Worm (Caenorhabditis elegans) whole organism, late embryonic: ENCODE data around the gene cdk-12.

Source experiments
- C08G9.2 ChIP-seq: sonication (generic microtip); optimal IDR thresholded peaks from 2 replicates; lab custom pipeline; 2016; ENCODE audit warnings: mild to moderate bottlenecking, missing genetic modification characterization, moderate library complexity, missing compliant biosample characterization
- C38D4.7 ChIP-seq: fragments of 200-800 bp; sonication (Bioruptor generic); optimal IDR thresholded peaks from 2 replicates; lab custom pipeline; 2018; ENCODE audit warnings: mild to moderate bottlenecking, missing genetic modification characterization, moderate library complexity, missing compliant biosample characterization
- F13H6.1 ChIP-seq: sonication (generic microtip); optimal IDR thresholded peaks from 2 replicates; lab custom pipeline; 2016; ENCODE audit warnings: missing genetic modification characterization, missing compliant biosample characterization
- K02D7.2 ChIP-seq: sonication (generic microtip); optimal IDR thresholded peaks from 2 replicates; lab custom pipeline; 2017; ENCODE audit warnings: mild to moderate bottlenecking, missing genetic modification characterization, missing compliant biosample characterization
- K09A11.1 ChIP-seq: sonication (generic microtip); optimal IDR thresholded peaks from 2 replicates; lab custom pipeline; 2017; ENCODE audit warnings: antibody characterized with exemption, mild to moderate bottlenecking, missing genetic modification characterization, missing compliant biosample characterization; ENCODE audit not compliant: insufficient read depth
- Y22D7AL.16 ChIP-seq: sonication (generic microtip); optimal IDR thresholded peaks from 2 replicates; lab custom pipeline; 2016; ENCODE audit warnings: missing genetic modification characterization, missing compliant biosample characterization
- ama-1 ChIP-seq: fragments of 150-350 bp; optimal IDR thresholded peaks from 2 replicates; lab custom pipeline; 2014
- ceh-14 ChIP-seq: sonication (generic microtip); optimal IDR thresholded peaks from 2 replicates; lab custom pipeline; 2016; ENCODE audit warnings: missing genotype, missing genetic modification characterization, missing compliant biosample characterization
- ceh-2 ChIP-seq: sonication (generic microtip); optimal IDR thresholded peaks from 2 replicates; lab custom pipeline; 2016; ENCODE audit warnings: missing genotype, missing genetic modification characterization, missing compliant biosample characterization
- ceh-30 ChIP-seq: fragments of 150-350 bp; optimal IDR thresholded peaks from 2 replicates; lab custom pipeline; 2014; ENCODE audit warnings: missing biosample characterization, missing genetic modification characterization
- ceh-31 ChIP-seq: sonication (generic microtip); optimal IDR thresholded peaks from 2 replicates; lab custom pipeline; 2016; ENCODE audit warnings: missing genetic modification characterization, missing compliant biosample characterization
- ceh-34 ChIP-seq: sonication (generic microtip); optimal IDR thresholded peaks from 2 replicates; lab custom pipeline; 2016; ENCODE audit warnings: mild to moderate bottlenecking, missing genetic modification characterization, missing compliant biosample characterization
- ceh-45 ChIP-seq: fragments of 200-800 bp; sonication (Bioruptor generic); IDR thresholded peaks from 2 replicates; pipeline ENCODE4 v1.3.6; 2022; ENCODE audit warnings: missing genetic modification reagents, missing genetic modification characterization, missing compliant biosample characterization
- ceh-48 ChIP-seq: sonication (generic microtip); optimal IDR thresholded peaks from 2 replicates; lab custom pipeline; 2016; ENCODE audit warnings: missing genetic modification characterization, inconsistent platforms, missing compliant biosample characterization
- dve-1 ChIP-seq: sonication (generic microtip); optimal IDR thresholded peaks from 2 replicates; lab custom pipeline; 2017; ENCODE audit warnings: antibody characterized with exemption, mild to moderate bottlenecking, missing genetic modification characterization, missing compliant biosample characterization
- elt-2 ChIP-seq: sonication (generic microtip); optimal IDR thresholded peaks from 2 replicates; lab custom pipeline; 2016; ENCODE audit warnings: missing genetic modification reagents, missing genetic modification characterization, missing compliant biosample characterization
- elt-4 ChIP-seq: sonication (generic microtip); optimal IDR thresholded peaks from 2 replicates; lab custom pipeline; 2016; ENCODE audit warnings: missing genetic modification characterization, missing compliant biosample characterization
- ets-4 ChIP-seq: sonication (generic microtip); optimal IDR thresholded peaks from 2 replicates; lab custom pipeline; 2016; ENCODE audit warnings: missing genetic modification characterization, missing compliant biosample characterization
- eyg-1 ChIP-seq: sonication (generic microtip); optimal IDR thresholded peaks from 2 replicates; lab custom pipeline; 2016; ENCODE audit warnings: missing genotype, missing genetic modification characterization, missing compliant biosample characterization
- fax-1 ChIP-seq: sonication (generic microtip); optimal IDR thresholded peaks from 2 replicates; lab custom pipeline; 2016; ENCODE audit warnings: missing genotype, missing genetic modification characterization, missing compliant biosample characterization
- hlh-30 ChIP-seq: sonication (generic microtip); optimal IDR thresholded peaks from 2 replicates; lab custom pipeline; 2017; ENCODE audit warnings: antibody characterized with exemption, missing genetic modification characterization, missing compliant biosample characterization; ENCODE audit not compliant: insufficient read depth
- hlh-8 ChIP-seq: sonication (generic microtip); optimal IDR thresholded peaks from 2 replicates; lab custom pipeline; 2016; ENCODE audit warnings: missing genotype, missing genetic modification characterization, missing compliant biosample characterization
- lim-6 ChIP-seq: sonication (generic microtip); optimal IDR thresholded peaks from 2 replicates; lab custom pipeline; 2016; ENCODE audit warnings: missing genetic modification characterization, missing compliant biosample characterization
- lin-11 ChIP-seq: fragments of 200-800 bp; sonication (Bioruptor generic); optimal IDR thresholded peaks from 2 replicates; lab custom pipeline; 2018; ENCODE audit warnings: mild to moderate bottlenecking, missing genetic modification characterization, missing compliant biosample characterization
- mec-3 ChIP-seq: sonication (generic microtip); optimal IDR thresholded peaks from 2 replicates; lab custom pipeline; 2016; ENCODE audit warnings: borderline replicate concordance, missing genetic modification characterization, missing compliant biosample characterization
- nhr-11 ChIP-seq: fragments of 150-350 bp; optimal IDR thresholded peaks from 2 replicates; lab custom pipeline; 2014; ENCODE audit warnings: missing biosample characterization, missing genetic modification characterization
- nhr-232 ChIP-seq: sonication (generic microtip); optimal IDR thresholded peaks from 2 replicates; lab custom pipeline; 2016; ENCODE audit warnings: missing genetic modification characterization, missing compliant biosample characterization
- npax-4 ChIP-seq: sonication (generic microtip); optimal IDR thresholded peaks from 2 replicates; lab custom pipeline; 2016; ENCODE audit warnings: missing genetic modification characterization, missing compliant biosample characterization
- odd-2 ChIP-seq: sonication (generic microtip); optimal IDR thresholded peaks from 2 replicates; lab custom pipeline; 2017; ENCODE audit warnings: antibody characterized with exemption, mild to moderate bottlenecking, missing genetic modification characterization, missing compliant biosample characterization
- pag-3 ChIP-seq: sonication (generic microtip); optimal IDR thresholded peaks from 2 replicates; lab custom pipeline; 2016; ENCODE audit warnings: missing compliant biosample characterization, missing genetic modification characterization, borderline replicate concordance
- pax-1 ChIP-seq: fragments of 150-350 bp; optimal IDR thresholded peaks from 2 replicates; lab custom pipeline; 2014; ENCODE audit warnings: missing biosample characterization, missing genetic modification characterization
- pha-2 ChIP-seq: sonication (generic microtip); optimal IDR thresholded peaks from 2 replicates; lab custom pipeline; 2017; ENCODE audit warnings: mild to moderate bottlenecking, missing genetic modification characterization, missing compliant biosample characterization
- pqm-1 ChIP-seq: sonication (generic microtip); optimal IDR thresholded peaks from 2 replicates; lab custom pipeline; 2016; ENCODE audit warnings: missing genetic modification characterization, missing compliant biosample characterization
- ref-2 ChIP-seq: sonication (generic microtip); optimal IDR thresholded peaks from 2 replicates; lab custom pipeline; 2016; ENCODE audit warnings: missing genetic modification characterization, missing compliant biosample characterization
- rnt-1 ChIP-seq: sonication (generic microtip); optimal IDR thresholded peaks from 2 replicates; lab custom pipeline; 2016; ENCODE audit warnings: missing genetic modification characterization, missing compliant biosample characterization
- sox-2 ChIP-seq: fragments of 200-800 bp; sonication (Bioruptor generic); IDR thresholded peaks from 2 replicates; pipeline ENCODE4 v1.3.6; 2022; ENCODE audit warnings: missing genetic modification reagents, missing genetic modification characterization, missing compliant biosample characterization
- syd-9 ChIP-seq: sonication (generic microtip); optimal IDR thresholded peaks from 2 replicates; lab custom pipeline; 2016; ENCODE audit warnings: mild to moderate bottlenecking, missing genetic modification characterization, moderate library complexity, missing compliant biosample characterization
- tbx-2 ChIP-seq: sonication (generic microtip); optimal IDR thresholded peaks from 2 replicates; lab custom pipeline; 2016; ENCODE audit warnings: missing genetic modification characterization, missing compliant biosample characterization
- unc-3 ChIP-seq, 2 experiments: fragments of 200-800 bp in 1 of 2; sonication (Bioruptor generic) in 1 of 2; sonication (generic microtip) in 1 of 2; conservative IDR thresholded peaks in 1 of 2; optimal IDR thresholded peaks in 1 of 2; 2 replicates each; pipeline versions ENCODE4 v1.3.6 to Lab custom; 2016 to 2022; ENCODE audit warnings: missing compliant biosample characterization in 2 of 2, missing genetic modification characterization in 2 of 2, missing genetic modification reagents in 1 of 2
- unc-42 ChIP-seq: sonication (generic microtip); optimal IDR thresholded peaks from 2 replicates; lab custom pipeline; 2016; ENCODE audit warnings: missing genotype, missing genetic modification characterization, missing compliant biosample characterization
- unc-86 ChIP-seq: sonication (generic microtip); optimal IDR thresholded peaks from 2 replicates; lab custom pipeline; 2016; ENCODE audit warnings: missing genetic modification characterization, missing compliant biosample characterization
- zip-5 ChIP-seq: sonication (generic microtip); optimal IDR thresholded peaks from 2 replicates; lab custom pipeline; 2016; ENCODE audit warnings: missing genetic modification characterization, missing compliant biosample characterization
- ztf-16 ChIP-seq: sonication (generic microtip); optimal IDR thresholded peaks from 2 replicates; lab custom pipeline; 2017; ENCODE audit warnings: missing genetic modification characterization, missing compliant biosample characterization

cdk-12 gene

DNA sequence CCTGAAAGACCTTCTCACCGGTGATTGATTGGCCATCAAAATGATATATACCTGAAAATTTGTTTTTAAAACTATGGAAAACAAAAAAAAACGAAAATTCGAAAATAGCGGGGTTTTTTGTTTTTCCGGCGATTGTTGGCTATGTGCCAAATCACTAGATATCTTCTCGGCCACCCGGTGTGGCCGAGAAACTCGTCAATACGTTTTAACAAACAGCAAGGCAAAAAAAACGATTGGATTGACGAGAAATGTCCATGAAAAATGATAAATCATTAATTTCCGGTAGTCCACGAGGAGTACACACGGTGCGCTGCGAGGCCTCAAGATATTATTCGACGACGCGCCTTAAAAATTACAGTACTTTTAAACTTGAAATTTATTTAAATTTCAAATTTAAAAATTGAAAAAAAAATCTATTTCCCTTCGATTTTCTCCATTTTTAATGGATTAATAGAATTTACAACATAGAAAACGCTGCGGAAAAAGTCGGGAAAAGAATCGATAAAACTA lies 31.7 kb upstream of the cdk-12 start, which contains the start of gene R10E4.11:
Gene R10E4.11, minus strand, starts transcription at position 51 of the 510 bp plus-strand sequence.
- no peak for TF ChIP-seq pag-3
- TF ChIP-seq ceh-48 (tag; lab: Kevin White, UChicago) = peak; percentile 75
- no peak for TF ChIP-seq ama-1 (lab: Kevin White, UChicago)
- TF ChIP-seq, all 69 proteins: peak for 1

DNA sequence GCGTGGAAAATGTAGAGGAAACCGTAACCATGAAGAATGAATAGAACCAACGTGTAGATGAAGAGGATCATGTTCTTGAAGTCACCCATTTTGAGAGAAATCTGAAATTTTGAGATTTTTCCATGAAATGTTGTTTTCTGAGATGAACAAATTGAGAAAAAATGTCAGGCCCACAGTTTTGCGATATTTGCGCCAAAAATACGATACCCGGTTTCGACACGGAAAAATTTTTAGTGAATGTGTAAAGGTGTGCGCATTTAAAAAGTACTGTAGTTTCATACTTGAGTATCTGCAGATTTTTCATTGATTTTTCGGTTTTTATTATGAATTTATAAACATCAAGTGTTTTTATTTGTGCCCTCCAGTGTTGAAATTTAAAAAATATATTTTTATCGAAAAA lies 30.5 kb upstream of the cdk-12 start, which contains the start of gene R10E4.9:
Gene R10E4.9, minus strand, starts transcription at position 101 of the 400 bp plus-strand sequence.
- TF ChIP-seq lim-6 (tag; lab: Kevin White, UChicago) = no peak
- TF ChIP-seq hlh-8 = no peak
- no peak for TF ChIP-seq K02D7.2
- no peak for TF ChIP-seq unc-42 (tag; lab: Kevin White, UChicago)
- no peak for TF ChIP-seq zip-5 (tag; lab: Kevin White, UChicago)
- TF ChIP-seq fax-1 (tag; lab: Kevin White, UChicago) = no peak
- TF ChIP-seq dve-1 (tag; lab: Kevin White, UChicago) = no peak
- TF ChIP-seq eyg-1 (tag; lab: Kevin White, UChicago) = no peak
- TF ChIP-seq pax-1 (tag; lab: Kevin White, UChicago) = no peak
- no peak for TF ChIP-seq ceh-30
- no peak for TF ChIP-seq C38D4.7 (GFP tag; lab: Kevin White, UChicago)
- no peak for TF ChIP-seq tbx-2 (tag; lab: Kevin White, UChicago)
- TF ChIP-seq rnt-1 (tag; lab: Kevin White, UChicago) = no peak
- no peak for TF ChIP-seq ztf-16 (tag; lab: Kevin White, UChicago)
- TF ChIP-seq ref-2 (tag; lab: Kevin White, UChicago) = no peak
- TF ChIP-seq ceh-2 (tag; lab: Kevin White, UChicago) = no peak
- TF ChIP-seq odd-2 = no peak

DNA sequence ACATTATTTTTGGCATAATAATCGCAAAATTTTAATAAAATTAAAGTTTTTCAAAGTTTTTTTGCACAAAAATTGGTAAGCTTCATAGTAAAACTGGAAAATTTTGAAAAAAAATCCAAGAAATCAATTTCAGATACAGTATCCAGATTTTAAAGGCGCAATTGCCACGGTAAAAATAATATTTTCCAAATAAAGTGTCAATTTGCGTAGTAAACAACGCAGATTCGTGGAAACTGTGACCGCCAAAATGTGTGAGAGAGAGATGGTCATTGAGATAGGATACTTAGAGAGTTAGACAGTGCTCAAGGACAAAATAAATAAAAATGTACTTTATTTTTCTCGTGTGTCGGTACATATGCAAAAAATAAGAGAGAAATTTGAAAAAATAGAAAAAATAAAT lies 30.0 kb upstream of the cdk-12 start:
- no peak for TF ChIP-seq ceh-34 (tag; lab: Kevin White, UChicago)
- no peak for TF ChIP-seq mec-3 (tag; lab: Kevin White, UChicago)

ce11 chrIII:4309303-4309702 lies 23.5 kb upstream of the cdk-12 start:
- TF ChIP-seq F13H6.1 (tag; lab: Kevin White, UChicago) (no peak), pax-1 (tag; lab: Kevin White, UChicago) (no peak), pqm-1 (no peak), pha-2 (tag; lab: Kevin White, UChicago) (no peak), hlh-30 (tag; lab: Kevin White, UChicago) (no peak), syd-9 (tag; lab: Kevin White, UChicago) (no peak), ceh-30 (no peak), unc-86 (tag; lab: Kevin White, UChicago) (no peak), unc-3 (GFP tag; conservative IDR thresholded peaks at IDR 0.05; lab: Robert Waterston, UW) (no peak), unc-3 (tag; optimal IDR thresholded peaks at IDR 0.05; lab: Kevin White, UChicago) (no peak), ceh-45 (GFP tag; lab: Robert Waterston, UW) (no peak), nhr-232 (tag; lab: Kevin White, UChicago) (no peak), sox-2 (GFP tag; lab: Robert Waterston, UW) (no peak)
- TF ChIP-seq, all 69 proteins: peak for 0

ce11 chrIII:4313061-4313962 lies 19.5 kb upstream of the cdk-12 start, which contains the start of the genes evl-14 and dcn-1:
Gene evl-14, minus strand, starts transcription at chrIII:4313128.
Gene dcn-1, plus strand, starts transcription at chrIII:4313912.
- TF ChIP-seq elt-2 (tag; lab: Kevin White, UChicago) (peak; percentile 32), C08G9.2 (tag; lab: Kevin White, UChicago) (no peak), odd-2 (no peak), lin-11 (no peak), unc-3 (GFP tag; conservative IDR thresholded peaks at IDR 0.05; lab: Robert Waterston, UW) (no peak), unc-3 (tag; optimal IDR thresholded peaks at IDR 0.05; lab: Kevin White, UChicago) (no peak), pax-1 (tag; lab: Kevin White, UChicago) (peak; percentile 67), ceh-30 (peak; percentile 12), pag-3 (no peak), ets-4 (tag; lab: Kevin White, UChicago) (no peak), ceh-31 (tag; lab: Kevin White, UChicago) (peak; percentile 58), nhr-11 (no peak), Y22D7AL.16 (tag; lab: Kevin White, UChicago) (no peak), K09A11.1 (tag; lab: Kevin White, UChicago) (no peak), elt-4 (tag; lab: Kevin White, UChicago) (no peak), npax-4 (tag; lab: Kevin White, UChicago) (no peak), ceh-14 (tag; lab: Kevin White, UChicago) (no peak)
